Worm (Caenorhabditis elegans) whole organism, mixed stage, embryonic: ENCODE data around the gene srt-63.

Experiments used
- lsy-2 ChIP-seq: fragments of 150-350 bp; optimal IDR thresholded peaks from 2 replicates; lab custom pipeline; 2014; ENCODE audit warnings: missing biosample characterization, missing genetic modification characterization
- mep-1 ChIP-seq: fragments of 150-350 bp; optimal IDR thresholded peaks from 2 replicates; lab custom pipeline; 2017; ENCODE audit warnings: missing biosample characterization, missing genetic modification reagents, missing genetic modification characterization, inconsistent platforms
- nhr-28 ChIP-seq: fragments of 150-350 bp; optimal IDR thresholded peaks from 2 replicates; lab custom pipeline; 2014; ENCODE audit warnings: missing biosample characterization, missing genetic modification characterization
- nhr-76 ChIP-seq: sonication (generic microtip); optimal IDR thresholded peaks from 2 replicates; lab custom pipeline; 2017; ENCODE audit warnings: missing biosample characterization, missing genetic modification characterization
- snpc-4 ChIP-seq: fragments of 150-350 bp; optimal IDR thresholded peaks from 2 replicates; lab custom pipeline; 2014; ENCODE audit warnings: missing biosample characterization, missing genetic modification characterization
- sptf-1 ChIP-seq: sonication (generic microtip); optimal IDR thresholded peaks from 2 replicates; lab custom pipeline; 2017; ENCODE audit warnings: mild to moderate bottlenecking, missing genetic modification characterization, moderate library complexity, missing compliant biosample characterization
- ztf-11 ChIP-seq: fragments of 150-350 bp; optimal IDR thresholded peaks from 2 replicates; lab custom pipeline; 2014; ENCODE audit warnings: missing biosample characterization, missing genetic modification characterization

- no peak for TF ChIP-seq nhr-28 (tag; lab: Kevin White, UChicago)
- TF ChIP-seq sptf-1 (tag; lab: Kevin White, UChicago) = no peak
- no peak for TF ChIP-seq nhr-76 (tag; lab: Kevin White, UChicago)
- no peak for TF ChIP-seq snpc-4 (tag; lab: Kevin White, UChicago)
- no peak for TF ChIP-seq mep-1 (tag; lab: Kevin White, UChicago)
- TF ChIP-seq lsy-2 (tag; lab: Kevin White, UChicago) = no peak
- TF ChIP-seq ztf-11 (tag; lab: Kevin White, UChicago) = no peak
Observed at ce11 chrV:3273156-3273555, 17.2 kb upstream of the srt-63 start, which contains the start of gene T28A11.20.
